Worm (Caenorhabditis elegans) whole organism, mixed stage, embryonic: Measurements from ENCODE around the gene T26H5.14.

Experiments used
- bed-3 ChIP-seq: fragments of 200-800 bp; sonication (Bioruptor generic); optimal IDR thresholded peaks from 3 replicates; lab custom pipeline; 2018; ENCODE audit warnings: mild to moderate bottlenecking, missing genetic modification characterization, moderate library complexity, missing compliant biosample characterization
- ces-1 ChIP-seq: fragments of 150-350 bp; optimal IDR thresholded peaks from 2 replicates; lab custom pipeline; 2014; ENCODE audit warnings: missing biosample characterization, missing genetic modification reagents, missing genetic modification characterization
- lin-13 ChIP-seq: fragments of 150-350 bp; optimal IDR thresholded peaks from 2 replicates; lab custom pipeline; 2014; ENCODE audit warnings: missing biosample characterization, missing genetic modification characterization
- lsy-2 ChIP-seq: fragments of 150-350 bp; optimal IDR thresholded peaks from 2 replicates; lab custom pipeline; 2014; ENCODE audit warnings: missing biosample characterization, missing genetic modification characterization
- nhr-12 ChIP-seq: fragments of 150-350 bp; optimal IDR thresholded peaks from 2 replicates; lab custom pipeline; 2014; ENCODE audit warnings: missing biosample characterization, missing genetic modification characterization
- nhr-76 ChIP-seq: sonication (generic microtip); optimal IDR thresholded peaks from 2 replicates; lab custom pipeline; 2017; ENCODE audit warnings: missing biosample characterization, missing genetic modification characterization
- unc-39 ChIP-seq: fragments of 150-350 bp; optimal IDR thresholded peaks from 2 replicates; lab custom pipeline; 2014; ENCODE audit warnings: missing biosample characterization, missing genetic modification characterization
- ztf-11 ChIP-seq: fragments of 150-350 bp; optimal IDR thresholded peaks from 2 replicates; lab custom pipeline; 2014; ENCODE audit warnings: missing biosample characterization, missing genetic modification characterization

- TF ChIP-seq lsy-2 (tag; lab: Kevin White, UChicago): no peak
- TF ChIP-seq ces-1 (GFP tag; lab: Kevin White, UChicago): no peak
- TF ChIP-seq ztf-11 (tag; lab: Kevin White, UChicago): no peak
- TF ChIP-seq nhr-12 (tag; lab: Kevin White, UChicago): no peak
- no peak for TF ChIP-seq lin-13
- TF ChIP-seq unc-39 (tag; lab: Kevin White, UChicago): no peak
- no peak for TF ChIP-seq nhr-76 (tag; lab: Kevin White, UChicago)
- TF ChIP-seq bed-3 (GFP tag; lab: Kevin White, UChicago): no peak
These were observed 30.9 kb downstream of the T26H5.14 start for ce11 chrV:15479825-15480224.
